Fruit fly (Drosophila melanogaster): ENCODE data around the gene mldr.

DNA sequence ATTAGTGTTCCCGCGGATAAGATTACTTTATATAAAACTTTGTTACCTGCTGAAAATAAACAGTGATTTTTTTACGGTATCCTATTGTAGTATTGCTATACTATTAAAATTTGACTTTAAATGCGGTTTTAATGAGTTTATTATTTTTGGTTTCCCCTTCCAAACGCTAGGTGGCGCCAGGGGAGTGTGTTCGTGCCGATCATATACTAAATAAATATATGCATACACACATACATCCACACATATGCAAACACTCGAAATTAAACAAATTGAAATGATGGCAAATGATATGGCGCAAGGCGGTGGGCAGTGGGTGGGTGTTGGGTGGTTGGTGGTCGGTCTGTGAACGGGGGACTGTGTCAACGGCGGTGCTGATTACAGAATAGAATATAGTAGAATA lies 37.4 kb upstream of the mldr start:
- no peak for TF ChIP-seq Sin3A (optimal IDR thresholded peaks at IDR 0.05)
- TF ChIP-seq ttk (optimal IDR thresholded peaks at IDR 0.05), result no peak
- no peak for TF ChIP-seq h (optimal IDR thresholded peaks at IDR 0.05)
- no peak for TF ChIP-seq psq (optimal IDR thresholded peaks at IDR 0.05)
- TF ChIP-seq Myc (optimal IDR thresholded peaks at IDR 0.05), result no peak

Data from Kc167 (cell line).